Worm (Caenorhabditis elegans): ENCODE results near the gene T23E7.6.
A peak's percentile ranks its signal among the peaks of the same experiment; 100 is the strongest.

T23E7.6 gene

DNA sequence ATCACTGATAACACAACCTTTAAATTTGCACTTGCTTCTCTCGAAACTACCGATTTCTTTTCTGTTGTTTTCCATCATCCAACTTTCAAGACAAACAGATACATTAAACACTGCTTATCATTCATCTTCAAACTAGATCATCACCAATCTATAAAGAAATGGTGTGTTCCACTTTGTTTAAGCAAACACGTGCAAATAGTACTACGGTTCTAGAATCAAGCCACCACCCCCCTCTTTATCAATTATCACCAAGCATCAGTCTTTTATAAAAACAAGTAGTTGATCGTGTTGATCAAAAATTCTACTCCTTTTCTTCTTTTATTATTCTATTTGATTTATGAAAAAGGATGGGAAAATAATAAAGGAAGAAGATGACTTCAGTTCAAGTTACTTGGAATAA, 46.2 kb downstream of the T23E7.6 start (continued):
- TF ChIP-seq ZK337.2 (GFP tag; IDR thresholded peaks at IDR 0.05), result no peak
- no peak for TF ChIP-seq nhr-237 (tag; optimal IDR thresholded peaks at IDR 0.05)
- TF ChIP-seq nhr-10 (tag; optimal IDR thresholded peaks at IDR 0.05), result no peak
- no peak for TF ChIP-seq Y5F2A.4 (GFP tag; optimal IDR thresholded peaks at IDR 0.05)
- no peak for TF ChIP-seq T26A8.4 (GFP tag; IDR thresholded peaks at IDR 0.05)
- TF ChIP-seq mxl-2 (GFP tag; conservative IDR thresholded peaks at IDR 0.05), result no peak
- no peak for TF ChIP-seq ceh-62 (tag; optimal IDR thresholded peaks at IDR 0.05)
- TF ChIP-seq daf-19 (GFP tag; conservative IDR thresholded peaks at IDR 0.05), result no peak
- TF ChIP-seq ama-1 (optimal IDR thresholded peaks at IDR 0.05), result no peak
- no peak for TF ChIP-seq lin-15B (tag; optimal IDR thresholded peaks at IDR 0.05)
- TF ChIP-seq F10B5.3 (tag; optimal IDR thresholded peaks at IDR 0.05), result no peak
- TF ChIP-seq dpl-1 (GFP tag; optimal IDR thresholded peaks at IDR 0.05), result no peak
- TF ChIP-seq jun-1 (tag; optimal IDR thresholded peaks at IDR 0.05), result no peak
- TF ChIP-seq dve-1 (tag; optimal IDR thresholded peaks at IDR 0.05; ENCODE audit: insufficient read depth), result peak; percentile 54
- TF ChIP-seq nhr-28 (tag; optimal IDR thresholded peaks at IDR 0.05), result peak; percentile 38
- TF ChIP-seq lsy-2 (tag; optimal IDR thresholded peaks at IDR 0.05), result no peak
- no peak for TF ChIP-seq arid-1 (GFP tag; conservative IDR thresholded peaks at IDR 0.05)
- no peak for TF ChIP-seq saeg-2 (GFP tag; IDR thresholded peaks at IDR 0.05)
- TF ChIP-seq egl-27 (tag; optimal IDR thresholded peaks at IDR 0.05), result no peak
- peak in 1 of 2 experiments; percentile 50 for TF ChIP-seq daf-16 (GFP tag; optimal IDR thresholded peaks at IDR 0.05)
- peak; percentile 95 for TF ChIP-seq daf-16 (tag; optimal IDR thresholded peaks at IDR 0.05)
- TF ChIP-seq R02D3.7 (tag; optimal IDR thresholded peaks at IDR 0.05), result no peak
- TF ChIP-seq hmg-1.1 (GFP tag; IDR thresholded peaks at IDR 0.05), result no peak
- TF ChIP-seq lin-38 (GFP tag; IDR thresholded peaks at IDR 0.05), result no peak
- no peak for TF ChIP-seq F44E2.7 (GFP tag; IDR thresholded peaks at IDR 0.05)
- no peak for TF ChIP-seq lir-3 (tag; optimal IDR thresholded peaks at IDR 0.05)
- TF ChIP-seq hlh-11 (tag; optimal IDR thresholded peaks at IDR 0.05), result peak; percentile 54
- TF ChIP-seq spr-3 (GFP tag; optimal IDR thresholded peaks at IDR 0.05), result no peak
- no peak for TF ChIP-seq vab-7 (GFP tag; IDR thresholded peaks at IDR 0.05)
- TF ChIP-seq ztf-7 (tag; optimal IDR thresholded peaks at IDR 0.05), result no peak
- TF ChIP-seq mep-1 (tag; optimal IDR thresholded peaks at IDR 0.05), result peak; percentile 47
- TF ChIP-seq snpc-1.2 (GFP tag; IDR thresholded peaks at IDR 0.05), result no peak
- TF ChIP-seq unc-39 (tag; optimal IDR thresholded peaks at IDR 0.05), result no peak
- no peak for TF ChIP-seq zip-11 (GFP tag; IDR thresholded peaks at IDR 0.05)
- TF ChIP-seq unc-130 (GFP tag; optimal IDR thresholded peaks at IDR 0.05), result no peak
- no peak for TF ChIP-seq madf-5 (GFP tag; IDR thresholded peaks at IDR 0.05)
- TF ChIP-seq ceh-44 (GFP tag; IDR thresholded peaks at IDR 0.05), result no peak
- no peak for TF ChIP-seq nhr-42 (GFP tag; IDR thresholded peaks at IDR 0.05)
- no peak for TF ChIP-seq dmd-9 (GFP tag; IDR thresholded peaks at IDR 0.05)
- no peak for TF ChIP-seq spr-1 (tag; optimal IDR thresholded peaks at IDR 0.05)
- no peak for TF ChIP-seq Y75B8A.6 (GFP tag; IDR thresholded peaks at IDR 0.05)
- TF ChIP-seq Y48G9A.11 (GFP tag; IDR thresholded peaks at IDR 0.05), result no peak
- TF ChIP-seq zfp-2 (tag; optimal IDR thresholded peaks at IDR 0.05), result no peak
- TF ChIP-seq mdl-1 (tag; optimal IDR thresholded peaks at IDR 0.05), result peak; percentile 18 to 80
- no peak for TF ChIP-seq snpc-4 (tag; optimal IDR thresholded peaks at IDR 0.05)
- TF ChIP-seq pha-4 (GFP tag; IDR thresholded peaks at IDR 0.05), result no peak
- no peak for TF ChIP-seq pha-4 (tag; optimal IDR thresholded peaks at IDR 0.05)
- peak; percentile 92 for TF ChIP-seq aha-1 (tag)
- no peak for TF ChIP-seq lim-7 (GFP tag; IDR thresholded peaks at IDR 0.05)
- no peak for TF ChIP-seq unc-62 (GFP tag; optimal IDR thresholded peaks at IDR 0.05 in 1 of 2)
- TF ChIP-seq unc-62 (tag; optimal IDR thresholded peaks at IDR 0.05), result no peak
- TF ChIP-seq tra-1 (GFP tag; IDR thresholded peaks at IDR 0.05), result no peak
- no peak for TF ChIP-seq ceh-28 (tag; optimal IDR thresholded peaks at IDR 0.05)
- no peak for TF ChIP-seq ZK546.5 (tag; optimal IDR thresholded peaks at IDR 0.05)
